Worm (Caenorhabditis elegans) whole organism, young adult: ENCODE results near the gene C54D10.3.

Source experiments
- B0019.2 ChIP-seq: fragments of 200-800 bp; sonication (Bioruptor generic); conservative IDR thresholded peaks from 2 replicates; pipeline ENCODE4 v1.3.6; 2022; ENCODE audit warnings: missing genetic modification reagents, missing genetic modification characterization, missing compliant biosample characterization
- C17E4.6 ChIP-seq: fragments of 200-800 bp; sonication (Bioruptor generic); IDR thresholded peaks from 2 replicates; pipeline ENCODE4 v1.3.6; 2022; ENCODE audit warnings: missing genetic modification reagents, missing genetic modification characterization, missing compliant biosample characterization
- D2030.7 ChIP-seq: fragments of 200-800 bp; sonication (Bioruptor generic); IDR thresholded peaks from 2 replicates; pipeline ENCODE4 v1.3.6; 2022; ENCODE audit warnings: missing genetic modification reagents, missing genetic modification characterization, missing compliant biosample characterization
- F22D6.2 ChIP-seq: sonication (generic microtip); optimal IDR thresholded peaks from 2 replicates; lab custom pipeline; 2016; ENCODE audit warnings: mild to moderate bottlenecking, missing genetic modification characterization, missing compliant biosample characterization
- ZK185.1 ChIP-seq: sonication (generic microtip); optimal IDR thresholded peaks from 2 replicates; lab custom pipeline; 2016; ENCODE audit warnings: mild to moderate bottlenecking, missing genetic modification characterization, missing compliant biosample characterization; ENCODE audit not compliant: poor library complexity, severe bottlenecking
- bed-1 ChIP-seq: fragments of 200-800 bp; sonication (Bioruptor generic); IDR thresholded peaks from 2 replicates; pipeline ENCODE4 v1.3.6; 2022; ENCODE audit warnings: missing genetic modification reagents, missing genetic modification characterization, missing compliant biosample characterization
- dpff-1 ChIP-seq: sonication (generic microtip); optimal IDR thresholded peaks from 2 replicates; lab custom pipeline; 2017; ENCODE audit warnings: mild to moderate bottlenecking, missing genetic modification characterization, missing compliant biosample characterization
- dpl-1 ChIP-seq: fragments of 150-350 bp; optimal IDR thresholded peaks from 2 replicates; lab custom pipeline; 2014; ENCODE audit warnings: missing biosample characterization, missing genetic modification reagents, missing genetic modification characterization
- lin-54 ChIP-seq: fragments of 200-800 bp; sonication (Bioruptor generic); optimal IDR thresholded peaks from 2 replicates; lab custom pipeline; 2018; ENCODE audit warnings: mild to moderate bottlenecking, missing genetic modification characterization, missing compliant biosample characterization
- pha-4 ChIP-seq: fragments of 150-350 bp; sonication (generic microtip); optimal IDR thresholded peaks from 2 replicates; lab custom pipeline; 2014; ENCODE audit warnings: missing biosample characterization, missing genetic modification reagents, missing genetic modification characterization
- snpc-4 ChIP-seq, 5 experiments: fragments of 150-350 bp in 1 of 5; sonication (generic microtip) in 4 of 5; optimal IDR thresholded peaks; 2 replicates each; lab custom pipeline; 2014 to 2018; ENCODE audit warnings: missing genetic modification characterization in 5 of 5, missing biosample characterization in 3 of 5, antibody characterized with exemption in 2 of 5, mild to moderate bottlenecking in 2 of 5, missing compliant biosample characterization in 2 of 5, missing genotype in 2 of 5, moderate library complexity in 2 of 5, missing genetic modification reagents in 1 of 5
- tlf-1 ChIP-seq: fragments of 200-800 bp; sonication (Bioruptor generic); optimal IDR thresholded peaks from 2 replicates; lab custom pipeline; 2018; ENCODE audit warnings: mild to moderate bottlenecking, missing genetic modification characterization, missing compliant biosample characterization
- unc-62 ChIP-seq: fragments of 150-350 bp; optimal IDR thresholded peaks from 2 replicates; lab custom pipeline; 2014; ENCODE audit warnings: missing biosample characterization, missing genetic modification reagents, missing genetic modification characterization
- ztf-3 ChIP-seq: fragments of 200-800 bp; sonication (Bioruptor generic); optimal IDR thresholded peaks from 2 replicates; lab custom pipeline; 2018; ENCODE audit warnings: mild to moderate bottlenecking, missing genetic modification characterization, missing compliant biosample characterization

ce11 chrV:12408996-12409395, 9.4 kb upstream of the C54D10.3 start:
- TF ChIP-seq unc-62 (GFP tag; lab: Kevin White, UChicago) (no peak), B0019.2 (GFP tag; lab: Robert Waterston, UW) (no peak), snpc-4 (GFP tag; optimal IDR thresholded peaks at IDR 0.05; lab: Kevin White, UChicago) (no peak), snpc-4 (tag; optimal IDR thresholded peaks at IDR 0.05; lab: Kevin White, UChicago) (no peak), bed-1 (no peak), pha-4 (tag; lab: Kevin White, UChicago) (no peak), dpl-1 (GFP tag; lab: Kevin White, UChicago) (no peak), dpff-1 (no peak), F22D6.2 (tag; lab: Kevin White, UChicago) (no peak), ZK185.1 (tag; lab: Kevin White, UChicago) (no peak), lin-54 (GFP tag; lab: Kevin White, UChicago) (no peak), D2030.7 (GFP tag; lab: Robert Waterston, UW) (no peak), C17E4.6 (no peak), ztf-3 (GFP tag; lab: Kevin White, UChicago) (no peak), tlf-1 (GFP tag; lab: Kevin White, UChicago) (no peak)
